Worm (Caenorhabditis elegans): ENCODE measurements around the gene cyp-14A3.

Gene cyp-14A3

DNA sequence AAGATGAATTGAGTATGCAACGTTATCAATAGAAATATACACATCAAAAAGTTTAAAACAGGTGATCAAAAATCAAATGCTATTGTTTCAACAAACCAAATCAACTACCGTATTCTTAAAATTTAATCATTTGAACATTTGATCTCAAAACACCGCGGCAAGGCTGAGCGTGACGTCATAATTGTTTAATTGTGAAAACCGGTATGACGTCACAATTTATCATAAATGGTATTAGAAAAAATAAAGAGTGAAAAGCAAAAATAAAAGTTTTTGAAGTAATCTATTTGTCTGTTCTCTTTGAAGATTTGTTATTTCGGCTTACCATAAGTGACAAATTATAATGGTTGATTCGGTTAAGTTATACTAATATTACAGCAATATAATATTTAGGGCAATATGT lies 46.2 kb downstream of the cyp-14A3 start:
- no peak for TF ChIP-seq blmp-1 (tag; optimal IDR thresholded peaks at IDR 0.05)
- no peak for TF ChIP-seq nhr-12 (tag; optimal IDR thresholded peaks at IDR 0.05)
- peak; percentile 99 for TF ChIP-seq zip-8 (tag; optimal IDR thresholded peaks at IDR 0.05)

DNA sequence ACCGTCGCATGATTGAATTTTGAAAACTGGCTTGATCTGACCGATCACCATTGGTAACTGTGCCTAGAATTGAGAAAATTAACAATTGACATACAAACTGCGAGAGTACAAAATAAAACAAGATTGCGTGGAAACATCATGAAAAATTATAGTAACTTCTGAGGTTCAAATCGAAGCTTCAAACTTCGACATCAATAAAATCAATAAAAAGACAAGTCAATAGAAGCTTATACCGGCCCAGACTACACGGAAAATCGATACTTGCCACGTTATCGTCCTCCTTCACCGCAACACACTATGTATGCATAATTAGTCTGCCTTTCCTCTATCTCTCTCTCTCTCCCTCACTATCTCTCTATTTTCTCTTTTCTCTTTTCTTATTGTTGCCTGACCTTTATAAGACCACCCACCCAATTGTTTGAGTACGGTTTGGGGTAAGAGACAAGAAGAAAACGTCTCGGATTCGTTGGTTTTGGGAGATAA lies 47.3 kb downstream of the cyp-14A3 start, which contains the start of gene skr-21:
skr-21 (minus strand) TSS at position 51 of the 483 bp plus-strand sequence.
- no peak for TF ChIP-seq lin-13 (tag; optimal IDR thresholded peaks at IDR 0.05)
- TF ChIP-seq flh-1 (GFP tag; optimal IDR thresholded peaks at IDR 0.05), result no peak
- TF ChIP-seq unc-62 (GFP tag; optimal IDR thresholded peaks at IDR 0.05), result no peak
- TF ChIP-seq drap-1 (GFP tag; optimal IDR thresholded peaks at IDR 0.05), result no peak
- TF ChIP-seq lin-32 (GFP tag; optimal IDR thresholded peaks at IDR 0.05), result no peak
- peak; percentile 39 for TF ChIP-seq ces-1 (GFP tag; optimal IDR thresholded peaks at IDR 0.05)
- TF ChIP-seq ceh-83 (GFP tag; optimal IDR thresholded peaks at IDR 0.05), result no peak
- no peak for TF ChIP-seq blmp-1 (tag; optimal IDR thresholded peaks at IDR 0.05)
- TF ChIP-seq nhr-76 (tag; optimal IDR thresholded peaks at IDR 0.05), result no peak
- TF ChIP-seq ham-2 (GFP tag; optimal IDR thresholded peaks at IDR 0.05), result no peak
- TF ChIP-seq mep-1 (tag; optimal IDR thresholded peaks at IDR 0.05), result no peak
- peak; percentile 26 for TF ChIP-seq unc-120 (tag; optimal IDR thresholded peaks at IDR 0.05; ENCODE audit: poor library complexity, severe bottlenecking)
- TF ChIP-seq hlh-1 (tag; optimal IDR thresholded peaks at IDR 0.05), result no peak
- TF ChIP-seq lsy-2 (tag; optimal IDR thresholded peaks at IDR 0.05), result no peak
- TF ChIP-seq ceh-39 (tag; optimal IDR thresholded peaks at IDR 0.05), result peak; percentile 51
- no peak for TF ChIP-seq snpc-4 (tag; optimal IDR thresholded peaks at IDR 0.05)
- TF ChIP-seq tbx-8 (GFP tag; optimal IDR thresholded peaks at IDR 0.05), result no peak
- TF ChIP-seq unc-39 (tag; optimal IDR thresholded peaks at IDR 0.05), result no peak
- TF ChIP-seq elt-1 (tag; optimal IDR thresholded peaks at IDR 0.05; ENCODE audit: borderline replicate concordance, insufficient read depth), result no peak
- TF ChIP-seq sptf-1 (tag; optimal IDR thresholded peaks at IDR 0.05), result peak; percentile 48
- TF ChIP-seq nhr-237 (tag; optimal IDR thresholded peaks at IDR 0.05), result no peak
- TF ChIP-seq nhr-2 (tag; optimal IDR thresholded peaks at IDR 0.05), result peak; percentile 41

DNA sequence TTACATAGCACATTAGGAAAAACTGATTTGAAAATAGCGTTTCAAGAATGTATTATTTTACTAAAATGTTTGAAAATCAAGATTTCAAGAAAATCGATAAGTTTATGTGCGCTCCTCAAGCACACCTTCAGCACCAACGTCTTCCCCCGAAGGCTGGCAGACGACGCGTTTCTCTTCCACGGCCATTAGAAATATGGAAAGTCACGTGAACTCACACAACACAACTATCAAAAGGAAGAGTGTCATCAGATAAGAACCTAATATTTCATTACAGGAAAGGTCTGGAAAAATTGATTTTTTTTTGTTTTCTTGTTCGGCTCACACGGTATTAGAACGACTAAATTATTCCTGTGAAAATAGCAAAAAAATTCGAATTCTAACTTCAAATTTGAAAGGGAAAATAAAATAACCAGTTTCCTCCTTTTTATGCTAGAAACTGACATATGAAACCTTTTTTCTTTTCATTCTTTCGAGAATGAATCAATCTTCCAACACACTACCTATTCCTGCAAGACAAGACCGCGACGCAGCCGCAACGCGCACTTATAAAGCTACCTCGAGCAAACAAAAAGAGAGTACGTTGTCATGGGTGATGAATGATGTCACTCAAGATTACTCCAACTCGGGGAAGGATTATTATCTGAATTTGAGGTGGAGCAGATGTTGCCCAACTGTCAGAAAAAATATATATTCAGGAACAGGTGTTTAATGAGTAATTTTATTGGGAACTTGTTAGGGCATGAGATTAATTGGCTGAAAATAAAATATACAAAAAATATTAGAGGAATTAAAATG lies 48.7 kb downstream of the cyp-14A3 start:
- TF ChIP-seq mep-1 (tag; optimal IDR thresholded peaks at IDR 0.05) (peak; percentile 2), cnd-1 (tag; optimal IDR thresholded peaks at IDR 0.05) (peak; percentile 29), lin-32 (GFP tag; optimal IDR thresholded peaks at IDR 0.05) (peak; percentile 55), sem-2 (GFP tag; optimal IDR thresholded peaks at IDR 0.05) (no peak), unc-62 (GFP tag; optimal IDR thresholded peaks at IDR 0.05) (peak; percentile 64)

DNA sequence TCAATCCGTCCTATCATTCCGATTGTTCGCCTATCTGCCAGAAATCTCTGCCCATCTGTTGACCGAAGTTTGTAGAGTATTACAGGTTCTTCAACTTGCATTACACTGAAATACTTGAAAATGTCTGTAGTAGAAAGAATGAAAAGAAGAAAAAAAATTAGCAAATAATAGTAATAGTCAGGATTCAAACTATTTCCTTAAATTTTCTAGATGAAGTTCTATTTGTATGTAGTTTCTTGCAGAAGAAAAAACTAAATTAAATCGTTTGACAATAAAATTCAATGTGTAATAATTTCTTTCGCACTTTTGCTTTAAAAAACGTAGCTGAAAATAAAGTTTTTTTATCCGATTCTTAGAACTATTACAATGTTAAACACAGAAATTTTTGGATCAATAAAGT lies 49.4 kb downstream of the cyp-14A3 start, which contains the start of gene skr-19:
skr-19 (minus strand) TSS at position 101 of the 400 bp plus-strand sequence.
- TF ChIP-seq sem-2 (GFP tag; optimal IDR thresholded peaks at IDR 0.05) (no peak), bed-3 (GFP tag; optimal IDR thresholded peaks at IDR 0.05) (no peak), ham-2 (GFP tag; optimal IDR thresholded peaks at IDR 0.05) (no peak), pha-4 (tag; optimal IDR thresholded peaks at IDR 0.05) (no peak), flh-1 (GFP tag; optimal IDR thresholded peaks at IDR 0.05) (no peak), M03D4.4 (tag; optimal IDR thresholded peaks at IDR 0.05) (no peak), sptf-1 (tag; optimal IDR thresholded peaks at IDR 0.05) (no peak), nhr-2 (tag; optimal IDR thresholded peaks at IDR 0.05) (no peak), ces-1 (GFP tag; optimal IDR thresholded peaks at IDR 0.05) (no peak), lsy-2 (tag; optimal IDR thresholded peaks at IDR 0.05) (no peak), unc-39 (tag; optimal IDR thresholded peaks at IDR 0.05) (no peak), hlh-1 (tag; optimal IDR thresholded peaks at IDR 0.05) (no peak), lin-13 (tag; optimal IDR thresholded peaks at IDR 0.05) (no peak), ceh-83 (GFP tag; optimal IDR thresholded peaks at IDR 0.05) (no peak), unc-62 (GFP tag; optimal IDR thresholded peaks at IDR 0.05) (no peak), elt-1 (tag; optimal IDR thresholded peaks at IDR 0.05; ENCODE audit: borderline replicate concordance, insufficient read depth) (no peak)

DNA sequence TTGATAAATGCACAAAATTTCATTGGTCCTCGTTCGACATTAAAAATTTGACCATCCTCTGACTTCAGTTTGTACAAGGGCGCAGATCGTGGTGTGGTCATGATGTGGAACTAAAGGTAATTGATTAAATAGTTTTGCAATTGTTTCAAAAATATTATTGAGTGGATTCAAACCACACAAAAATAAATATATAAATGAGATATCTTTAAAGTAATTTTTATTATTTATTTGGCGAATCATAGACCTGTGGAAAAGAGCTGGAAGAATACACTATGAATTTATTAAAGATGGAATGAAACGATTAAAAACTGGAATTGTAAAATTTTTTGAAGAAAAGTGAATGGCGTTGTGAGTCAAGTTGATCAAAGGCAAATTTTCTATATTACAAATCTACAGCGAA lies 50.6 kb downstream of the cyp-14A3 start, which contains the start of gene skr-20:
skr-20 (minus strand) TSS at position 101 of the 400 bp plus-strand sequence.
- TF ChIP-seq mab-5 (tag; optimal IDR thresholded peaks at IDR 0.05) (no peak), ceh-43 (GFP tag; optimal IDR thresholded peaks at IDR 0.05) (no peak), unc-39 (tag; optimal IDR thresholded peaks at IDR 0.05) (no peak)
